Worm (Caenorhabditis elegans): Measurements from ENCODE around the gene cest-12.

ce11 chrIII:12061413-12061812 is 45.9 kb downstream of the cest-12 start, which contains the start of gene zyg-8:
- TF ChIP-seq K12H6.12 (tag; optimal IDR thresholded peaks at IDR 0.05) (no peak), mxl-1 (tag; optimal IDR thresholded peaks at IDR 0.05) (no peak), F10E7.11 (tag; optimal IDR thresholded peaks at IDR 0.05) (no peak), nfya-2 (GFP tag; IDR thresholded peaks at IDR 0.05) (no peak), tlf-1 (GFP tag; optimal IDR thresholded peaks at IDR 0.05) (no peak), tbp1 (GFP tag; optimal IDR thresholded peaks at IDR 0.05) (no peak), ztf-26 (tag; optimal IDR thresholded peaks at IDR 0.05) (no peak), unc-62 (GFP tag; optimal IDR thresholded peaks at IDR 0.05) (no peak), akir-1 (GFP tag; optimal IDR thresholded peaks at IDR 0.05) (no peak), ama-1 (optimal IDR thresholded peaks at IDR 0.05) (no peak), ama-1 (GFP tag; optimal IDR thresholded peaks at IDR 0.05) (no peak), K11D2.4 (GFP tag; IDR thresholded peaks at IDR 0.05) (no peak), him-1 (tag; optimal IDR thresholded peaks at IDR 0.05) (no peak), cebp-1 (GFP tag; IDR thresholded peaks at IDR 0.05) (no peak), cebp-1 (tag; optimal IDR thresholded peaks at IDR 0.05) (no peak), lin-54 (GFP tag; optimal IDR thresholded peaks at IDR 0.05) (no peak)

All from whole organism, young adult.